Fruit fly (Drosophila melanogaster) whole organism, embryonic: ENCODE measurements around the gene mRpL39.
A peak's percentile ranks its signal among the peaks of the same experiment; 100 is the strongest.

ENCODE experiments used
- Atf6 ChIP-seq: fragments of 200-800 bp; sonication (Bioruptor generic); IDR thresholded peaks from 2 replicates; pipeline ENCODE4 v1.3.6; 2022; ENCODE audit warnings: missing biosample characterization, missing genetic modification characterization
- CG11085 ChIP-seq: fragments of 200-800 bp; sonication (Bioruptor generic); IDR thresholded peaks from 2 replicates; pipeline ENCODE4 v1.3.6; 2022; ENCODE audit warnings: missing biosample characterization, missing genetic modification characterization
- CG13123 ChIP-seq: fragments of 200-800 bp; sonication (Bioruptor generic); optimal IDR thresholded peaks from 2 replicates; lab custom pipeline; 2016; ENCODE audit warnings: missing biosample characterization, missing genetic modification characterization
- CG14860 ChIP-seq: fragments of 200-800 bp; sonication (Bioruptor generic); IDR thresholded peaks from 3 replicates; pipeline ENCODE4 v1.3.6; 2022; ENCODE audit warnings: missing biosample characterization, missing genetic modification characterization; ENCODE audit not compliant: partially characterized antibody
- CG16815 ChIP-seq: fragments of 200-800 bp; sonication (Bioruptor generic); optimal IDR thresholded peaks from 3 replicates; lab custom pipeline; 2017; ENCODE audit warnings: missing biosample characterization, mild to moderate bottlenecking, missing genetic modification characterization
- CG16863 ChIP-seq: fragments of 200-800 bp; sonication (Bioruptor generic); optimal IDR thresholded peaks from 3 replicates; lab custom pipeline; 2016; ENCODE audit warnings: missing biosample characterization, missing genetic modification characterization
- CG18262 ChIP-seq: fragments of 200-800 bp; optimal IDR thresholded peaks from 3 replicates; lab custom pipeline; 2019; ENCODE audit warnings: missing biosample characterization, mild to moderate bottlenecking, missing genetic modification characterization, moderate library complexity
- CG2129 ChIP-seq: fragments of 200-800 bp; sonication (Bioruptor generic); IDR thresholded peaks from 2 replicates; pipeline ENCODE4 v1.3.6; 2022; ENCODE audit warnings: missing biosample characterization, missing genetic modification characterization; ENCODE audit not compliant: partially characterized antibody
- CG30431 ChIP-seq: fragments of 200-800 bp; sonication (Bioruptor generic); optimal IDR thresholded peaks from 2 replicates; lab custom pipeline; 2017; ENCODE audit warnings: missing biosample characterization, missing genetic modification characterization
- CG33213 ChIP-seq: fragments of 200-800 bp; sonication (Bioruptor generic); optimal IDR thresholded peaks from 3 replicates; lab custom pipeline; 2016; ENCODE audit warnings: missing biosample characterization, missing genetic modification characterization
- CG34376 ChIP-seq: fragments of 200-800 bp; sonication (Bioruptor generic); optimal IDR thresholded peaks from 2 replicates; lab custom pipeline; 2018; ENCODE audit warnings: missing biosample characterization, mild to moderate bottlenecking, missing genetic modification characterization
- CG3726 ChIP-seq: fragments of 200-800 bp; sonication (Bioruptor generic); IDR thresholded peaks from 3 replicates; pipeline ENCODE4, ENCODE4 v1.3.6; 2022; ENCODE audit warnings: missing biosample characterization, missing genetic modification characterization
- CG4820 ChIP-seq: fragments of 200-800 bp; sonication (Bioruptor generic); optimal IDR thresholded peaks from 3 replicates; lab custom pipeline; 2016; ENCODE audit warnings: missing biosample characterization, missing genetic modification characterization
- CG6791 ChIP-seq: fragments of 200-800 bp; sonication (Bioruptor generic); IDR thresholded peaks from 3 replicates; pipeline ENCODE4 v1.3.6; 2022; ENCODE audit warnings: missing biosample characterization, missing genetic modification characterization; ENCODE audit not compliant: partially characterized antibody
- CG7786 ChIP-seq: fragments of 200-800 bp; sonication (Bioruptor generic); optimal IDR thresholded peaks from 2 replicates; lab custom pipeline; 2016; ENCODE audit warnings: missing biosample characterization, missing genetic modification characterization
- CG8089 ChIP-seq: fragments of 200-800 bp; sonication (Bioruptor generic); optimal IDR thresholded peaks from 3 replicates; lab custom pipeline; 2016; ENCODE audit warnings: missing biosample characterization, missing genetic modification characterization
- CG8765 ChIP-seq: fragments of 200-800 bp; sonication (Bioruptor generic); IDR thresholded peaks from 2 replicates; pipeline ENCODE4 v1.3.6; 2022; ENCODE audit warnings: missing biosample characterization, missing genetic modification characterization
- CG9932 ChIP-seq: fragments of 200-800 bp; sonication (Bioruptor generic); IDR thresholded peaks from 2 replicates; pipeline ENCODE4 v1.3.6; 2022; ENCODE audit warnings: missing biosample characterization, missing genetic modification characterization
- CTCF ChIP-seq: fragments of 200-800 bp; sonication (Bioruptor generic); optimal IDR thresholded peaks from 2 replicates; lab custom pipeline; 2017; ENCODE audit warnings: missing biosample characterization, mild to moderate bottlenecking, missing genetic modification characterization, moderate library complexity
- Dek ChIP-seq: fragments of 200-800 bp; sonication (Bioruptor generic); optimal IDR thresholded peaks from 3 replicates; lab custom pipeline; 2019; ENCODE audit warnings: missing biosample characterization, mild to moderate bottlenecking, missing genetic modification characterization, moderate library complexity
- Dfd ChIP-seq, 2 experiments: fragments of >200 bp; optimal IDR thresholded peaks; 2 replicates each; lab custom pipeline; 2017; ENCODE audit warnings: missing biosample characterization in 2 of 2, missing genetic modification characterization in 2 of 2
- Dip3 ChIP-seq: fragments of 200-800 bp; sonication (Bioruptor generic); optimal IDR thresholded peaks from 3 replicates; lab custom pipeline; 2016; ENCODE audit warnings: missing biosample characterization, missing genetic modification characterization
- Drgx ChIP-seq: fragments of 200-800 bp; sonication (Bioruptor generic); IDR thresholded peaks from 2 replicates; pipeline ENCODE4 v1.3.6; 2022; ENCODE audit warnings: missing biosample characterization, missing genetic modification characterization
- E2f1 ChIP-seq: fragments of 200-800 bp; sonication (Bioruptor generic); IDR thresholded peaks from 2 replicates; pipeline ENCODE4 v1.3.6; 2022; ENCODE audit warnings: missing biosample characterization, missing genetic modification characterization
- Eip74EF ChIP-seq, 2 experiments: fragments of 200-800 bp in 1 of 2; fragments of >200 bp in 1 of 2; sonication (Bioruptor generic) in 1 of 2; optimal IDR thresholded peaks; 2 replicates each; lab custom pipeline; 2017 to 2019; ENCODE audit warnings: missing biosample characterization in 2 of 2, missing genetic modification characterization in 2 of 2, mild to moderate bottlenecking in 1 of 2, moderate library complexity in 1 of 2
- Gsc ChIP-seq: fragments of 200-800 bp; sonication (Bioruptor generic); IDR thresholded peaks from 2 replicates; pipeline ENCODE4 v1.3.6; 2022; ENCODE audit warnings: missing biosample characterization, missing genetic modification characterization
- H2.0 ChIP-seq: fragments of 200-800 bp; sonication (Bioruptor generic); IDR thresholded peaks from 2 replicates; pipeline ENCODE4 v1.3.6; 2022; ENCODE audit warnings: missing biosample characterization, missing genetic modification characterization
- HLH54F ChIP-seq: fragments of 200-800 bp; sonication (Bioruptor generic); optimal IDR thresholded peaks from 3 replicates; lab custom pipeline; 2016; ENCODE audit warnings: missing biosample characterization, missing genetic modification characterization
- MESR4 ChIP-seq: fragments of 200-800 bp; sonication (Bioruptor generic); optimal IDR thresholded peaks from 2 replicates; lab custom pipeline; 2018; ENCODE audit warnings: missing biosample characterization, mild to moderate bottlenecking, missing genetic modification characterization, moderate library complexity
- Mes4 ChIP-seq: fragments of 200-800 bp; sonication (Bioruptor generic); optimal IDR thresholded peaks from 2 replicates; lab custom pipeline; 2016; ENCODE audit warnings: missing biosample characterization, missing genetic modification characterization
- NK7.1 ChIP-seq: fragments of 200-800 bp; sonication (Bioruptor generic); optimal IDR thresholded peaks from 3 replicates; lab custom pipeline; 2016; ENCODE audit warnings: missing biosample characterization, missing genetic modification characterization
- Oaz ChIP-seq: fragments of 200-800 bp; sonication (Bioruptor generic); IDR thresholded peaks from 2 replicates; pipeline ENCODE4 v1.3.6; 2022; ENCODE audit warnings: missing biosample characterization, missing genetic modification characterization
- bowl ChIP-seq: fragments of 200-800 bp; sonication (Bioruptor generic); IDR thresholded peaks from 2 replicates; pipeline ENCODE4 v1.3.6; 2022; ENCODE audit warnings: missing biosample characterization, missing genetic modification characterization
- ci ChIP-seq: fragments of 200-800 bp; sonication (Bioruptor generic); IDR thresholded peaks from 3 replicates; pipeline ENCODE4 v1.3.6; 2022; ENCODE audit warnings: missing biosample characterization, missing genetic modification characterization
- corto ChIP-seq: fragments of 200-800 bp; sonication (Bioruptor generic); optimal IDR thresholded peaks from 2 replicates; lab custom pipeline; 2016; ENCODE audit warnings: missing biosample characterization, mild to moderate bottlenecking, missing genetic modification characterization, moderate library complexity
- dan ChIP-seq: fragments of 200-800 bp; sonication (Bioruptor generic); IDR thresholded peaks from 2 replicates; pipeline ENCODE4 v1.3.6; 2022; ENCODE audit warnings: missing biosample characterization, missing genetic modification characterization
- danr ChIP-seq: fragments of 200-800 bp; sonication (Bioruptor generic); IDR thresholded peaks from 2 replicates; pipeline ENCODE4 v1.3.6; 2022; ENCODE audit warnings: missing biosample characterization, missing genetic modification characterization
- dati ChIP-seq: fragments of 200-800 bp; sonication (Bioruptor generic); IDR thresholded peaks from 2 replicates; pipeline ENCODE4 v1.3.6; 2022; ENCODE audit warnings: missing biosample characterization, missing genetic modification characterization
- dm ChIP-seq: fragments of 200-800 bp; sonication (Bioruptor generic); optimal IDR thresholded peaks from 3 replicates; lab custom pipeline; 2016; ENCODE audit warnings: missing biosample characterization, missing genetic modification characterization
- dpn ChIP-seq, 2 experiments: fragments of 200-800 bp; sonication (Bioruptor generic); optimal IDR thresholded peaks; 3 replicates each; lab custom pipeline; 2016; ENCODE audit warnings: missing biosample characterization in 2 of 2, missing genetic modification characterization in 2 of 2
- ham ChIP-seq: fragments of 200-800 bp; sonication (Bioruptor generic); IDR thresholded peaks from 2 replicates; pipeline ENCODE4 v1.3.6; 2022; ENCODE audit warnings: missing biosample characterization, missing genetic modification characterization
- maf-S ChIP-seq: fragments of 200-800 bp; sonication (Bioruptor generic); optimal IDR thresholded peaks from 2 replicates; lab custom pipeline; 2016; ENCODE audit warnings: missing biosample characterization, missing genetic modification characterization
- mld ChIP-seq: fragments of 200-800 bp; sonication (Bioruptor generic); IDR thresholded peaks from 3 replicates; pipeline ENCODE4 v1.3.6; 2022; ENCODE audit warnings: missing biosample characterization, missing genetic modification characterization; ENCODE audit not compliant: partially characterized antibody
- nerfin-2 ChIP-seq: fragments of 200-800 bp; sonication (Bioruptor generic); IDR thresholded peaks from 2 replicates; pipeline ENCODE4 v1.3.6; 2022; ENCODE audit warnings: missing biosample characterization, missing genetic modification characterization; ENCODE audit not compliant: partially characterized antibody
- pnt ChIP-seq: fragments of 200-800 bp; sonication (Bioruptor generic); optimal IDR thresholded peaks from 3 replicates; lab custom pipeline; 2016; ENCODE audit warnings: missing biosample characterization, missing genetic modification characterization
- psq ChIP-seq: fragments of 200-800 bp; sonication (Bioruptor generic); optimal IDR thresholded peaks from 2 replicates; lab custom pipeline; 2017; ENCODE audit warnings: missing biosample characterization, missing genetic modification characterization
- repo ChIP-seq: fragments of 200-800 bp; sonication (Bioruptor generic); optimal IDR thresholded peaks from 2 replicates; lab custom pipeline; 2016; ENCODE audit warnings: missing biosample characterization, missing genetic modification characterization
- sima ChIP-seq: fragments of 200-800 bp; sonication (Bioruptor generic); optimal IDR thresholded peaks from 2 replicates; lab custom pipeline; 2016; ENCODE audit warnings: missing biosample characterization, missing genetic modification characterization
- tgo ChIP-seq: fragments of 200-800 bp; sonication (Bioruptor generic); IDR thresholded peaks from 3 replicates; pipeline ENCODE4 v1.3.6; 2022; ENCODE audit warnings: missing biosample characterization, missing genetic modification characterization
- tio ChIP-seq: fragments of 200-800 bp; sonication (Bioruptor generic); optimal IDR thresholded peaks from 2 replicates; lab custom pipeline; 2017; ENCODE audit warnings: missing biosample characterization, missing genetic modification characterization, inconsistent platforms
- toy ChIP-seq: fragments of 200-800 bp; sonication (Bioruptor generic); IDR thresholded peaks from 2 replicates; pipeline ENCODE4 v1.3.6; 2022; ENCODE audit warnings: missing biosample characterization, missing genetic modification characterization

Gene mRpL39

dm6 chr3L:15013957-15014692 lies 14.7 kb upstream of the mRpL39 start, which contains the start of gene Reck (continued):
- TF ChIP-seq CG30431 (GFP tag; lab: Kevin White, UChicago): peak; percentile 71
- TF ChIP-seq ham: no peak
- TF ChIP-seq HLH54F: peak; percentile 7
- TF ChIP-seq CG34376 (GFP tag; lab: Kevin White, UChicago): peak; percentile 32
- peak; percentile 59 for TF ChIP-seq H2.0 (GFP tag; lab: Robert Waterston, UW)
- peak; percentile 6 for TF ChIP-seq repo
- peak; percentile 42 for TF ChIP-seq CG16863 (GFP tag; lab: Kevin White, UChicago)
- peak in 1 of 2 experiments; percentile 84 for TF ChIP-seq Eip74EF (GFP tag; optimal IDR thresholded peaks at IDR 0.05; lab: Kevin White, UChicago)
- TF ChIP-seq Mes4: no peak
- no peak for TF ChIP-seq CG14860
- TF ChIP-seq mld (GFP tag; lab: Robert Waterston, UW): no peak
- peak; percentile 48 for TF ChIP-seq CG33213 (GFP tag; lab: Kevin White, UChicago)
- TF ChIP-seq CG8765 (GFP tag; lab: Robert Waterston, UW): peak; percentile 70
- no peak for TF ChIP-seq CG6791 (GFP tag; lab: Robert Waterston, UW)
- 0 out of 3 replicates have a peak, but pooled peaks have one; percentile 9 for TF ChIP-seq CG3726
- 0 out of 2 replicates have a peak, but pooled peaks have one; percentile 31 for TF ChIP-seq toy
- TF ChIP-seq CG16815 (GFP tag; lab: Kevin White, UChicago): peak; percentile 59
- TF ChIP-seq tgo (GFP tag; lab: Robert Waterston, UW): peak; percentile 72
- TF ChIP-seq Dip3 (GFP tag; lab: Kevin White, UChicago): peak; percentile 21
- TF ChIP-seq CG7786 (GFP tag; lab: Kevin White, UChicago): peak; percentile 20
- no peak for TF ChIP-seq dan (GFP tag; lab: Robert Waterston, UW)
- TF ChIP-seq nerfin-2 (GFP tag; lab: Robert Waterston, UW): no peak
- peak; percentile 94 for TF ChIP-seq Drgx (GFP tag; lab: Robert Waterston, UW)
- TF ChIP-seq tio: peak; percentile 83
- TF ChIP-seq Dfd (GFP tag; optimal IDR thresholded peaks at IDR 0.05; lab: Kevin White, UChicago): no peak
- TF ChIP-seq Oaz: peak; percentile 57; the same call in 1 of the 2 replicates
- TF ChIP-seq CG8089 (GFP tag; lab: Kevin White, UChicago): peak; percentile 44
- peak; percentile 80; the same call in 1 of the 2 replicates for TF ChIP-seq Atf6 (GFP tag; lab: Robert Waterston, UW)
- TF ChIP-seq bowl (GFP tag; lab: Robert Waterston, UW): peak; percentile 49
- peak; percentile 94 for TF ChIP-seq ci (GFP tag; lab: Robert Waterston, UW)
- TF ChIP-seq CG11085: peak; percentile 45; the same call in 1 of the 2 replicates
- peak; percentile 32 for TF ChIP-seq pnt (GFP tag; lab: Kevin White, UChicago)
- peak; percentile 78 for TF ChIP-seq CG4820 (GFP tag; lab: Kevin White, UChicago)
- TF ChIP-seq CG2129 (GFP tag; lab: Robert Waterston, UW): no peak
- TF ChIP-seq MESR4 (GFP tag; lab: Kevin White, UChicago): peak; percentile 1
- TF ChIP-seq danr (GFP tag; lab: Robert Waterston, UW): no peak
- TF ChIP-seq maf-S (GFP tag; lab: Kevin White, UChicago): peak; percentile 15
- peak; percentile 48 for TF ChIP-seq corto (GFP tag; lab: Kevin White, UChicago)
- peak; percentile 86 for TF ChIP-seq CG18262 (tag; lab: Kevin White, UChicago)
- peak; percentile 79 for TF ChIP-seq dati (GFP tag; lab: Robert Waterston, UW)
- peak; percentile 81 for TF ChIP-seq E2f1
- peak; percentile 27 for TF ChIP-seq Dek (tag; lab: Kevin White, UChicago)
- TF ChIP-seq CTCF (GFP tag; lab: Kevin White, UChicago): peak; percentile 59
- TF ChIP-seq sima (GFP tag; lab: Kevin White, UChicago): no peak
- TF ChIP-seq CG9932: peak; percentile 60
- TF ChIP-seq Gsc: no peak
- TF ChIP-seq dpn (GFP tag; optimal IDR thresholded peaks at IDR 0.05; lab: Kevin White, UChicago): peak; percentile 33 to 82
- peak; percentile 67 for TF ChIP-seq CG13123 (GFP tag; lab: Kevin White, UChicago)
- TF ChIP-seq dm: no peak
- peak; percentile 16 for TF ChIP-seq NK7.1 (GFP tag; lab: Kevin White, UChicago)
- peak; percentile 45 for TF ChIP-seq psq (GFP tag; lab: Kevin White, UChicago)
